Fruit fly (Drosophila melanogaster): ENCODE measurements around the gene OdsH.

OdsH gene

dm6 chrX:17844623-17845022 is 53.8 kb downstream of the OdsH start, which contains the start of the genes CG8142 and Ucp4A (continued):
- TF ChIP-seq CG10267 (tag; optimal IDR thresholded peaks at IDR 0.05) = peak; percentile 88
- TF ChIP-seq CG7928 (GFP tag; optimal IDR thresholded peaks at IDR 0.05) = peak; percentile 60
- no peak for TF ChIP-seq CG8478 (optimal IDR thresholded peaks at IDR 0.05)
- peak; percentile 87 for TF ChIP-seq trh (GFP tag; optimal IDR thresholded peaks at IDR 0.05)
- peak; percentile 73 for TF ChIP-seq bab2 (GFP tag; optimal IDR thresholded peaks at IDR 0.05)
- peak; percentile 96 for TF ChIP-seq ara (GFP tag; IDR thresholded peaks at IDR 0.05)
- peak; percentile 90 for TF ChIP-seq sug (tag; optimal IDR thresholded peaks at IDR 0.05)
- TF ChIP-seq odd (GFP tag; optimal IDR thresholded peaks at IDR 0.05) = peak; percentile 75
- no peak for TF ChIP-seq CG1832 (GFP tag; optimal IDR thresholded peaks at IDR 0.05)
- TF ChIP-seq knrl (GFP tag; IDR thresholded peaks at IDR 0.05; ENCODE audit: partially characterized antibody) = peak; percentile 53; the same call in 2 of the 3 replicates
- TF ChIP-seq sr (GFP tag; IDR thresholded peaks at IDR 0.05) = peak; percentile 43; the same call in 2 of the 3 replicates
- peak; percentile 92 for TF ChIP-seq CG14050 (GFP tag; IDR thresholded peaks at IDR 0.05)
- peak; percentile 93 for TF ChIP-seq Fer1 (GFP tag; optimal IDR thresholded peaks at IDR 0.05)
- TF ChIP-seq Neu2 (GFP tag; optimal IDR thresholded peaks at IDR 0.05; ENCODE audit: borderline replicate concordance) = no peak
- TF ChIP-seq CG8359 (GFP tag; optimal IDR thresholded peaks at IDR 0.05; ENCODE audit: borderline replicate concordance) = peak; percentile 53
- peak; percentile 91 for TF ChIP-seq CG18262 (tag; optimal IDR thresholded peaks at IDR 0.05)
- peak; percentile 62 for TF ChIP-seq zfh2 (GFP tag; optimal IDR thresholded peaks at IDR 0.05)
- peak; percentile 75 for TF ChIP-seq tup (GFP tag; optimal IDR thresholded peaks at IDR 0.05)
- TF ChIP-seq dm (GFP tag; optimal IDR thresholded peaks at IDR 0.05) = peak; percentile 26
- TF ChIP-seq Dref (GFP tag; IDR thresholded peaks at IDR 0.05) = peak; percentile 70
- peak; percentile 82 for TF ChIP-seq CG15011 (GFP tag; optimal IDR thresholded peaks at IDR 0.05)
- TF ChIP-seq CG34376 (GFP tag; optimal IDR thresholded peaks at IDR 0.05) = peak; percentile 75
- TF ChIP-seq lov (optimal IDR thresholded peaks at IDR 0.05) = no peak
- peak; percentile 78; the same call in 1 of the 3 replicates for TF ChIP-seq lov (GFP tag; IDR thresholded peaks at IDR 0.05)
- peak; percentile 94 for TF ChIP-seq CG13775 (GFP tag; optimal IDR thresholded peaks at IDR 0.05)
- TF ChIP-seq Chrac-16 (GFP tag; optimal IDR thresholded peaks at IDR 0.05) = peak; percentile 92
- TF ChIP-seq seq (GFP tag; IDR thresholded peaks at IDR 0.05) = peak; percentile 93
- TF ChIP-seq CG15696 (tag; optimal IDR thresholded peaks at IDR 0.05) = peak; percentile 94
- TF ChIP-seq NK7.1 (GFP tag; optimal IDR thresholded peaks at IDR 0.05) = no peak
- TF ChIP-seq HLH54F (GFP tag; optimal IDR thresholded peaks at IDR 0.05) = peak; percentile 54
- TF ChIP-seq CG14860 (GFP tag; IDR thresholded peaks at IDR 0.05; ENCODE audit: partially characterized antibody) = no peak
- no peak for TF ChIP-seq bbx (GFP tag; IDR thresholded peaks at IDR 0.05; ENCODE audit: partially characterized antibody)
- TF ChIP-seq CG9727 (GFP tag; optimal IDR thresholded peaks at IDR 0.05) = peak; percentile 93
- peak; percentile 90 for TF ChIP-seq CG12942 (GFP tag; optimal IDR thresholded peaks at IDR 0.05)
- peak; percentile 89 for TF ChIP-seq CG7357 (GFP tag; IDR thresholded peaks at IDR 0.05)
- TF ChIP-seq Fer3 (tag; optimal IDR thresholded peaks at IDR 0.05) = peak; percentile 92
- TF ChIP-seq Six4 (GFP tag; optimal IDR thresholded peaks at IDR 0.05) = peak; percentile 87
- peak; percentile 73 for TF ChIP-seq MTF-1 (GFP tag; optimal IDR thresholded peaks at IDR 0.05; ENCODE audit: borderline replicate concordance)
- no peak for TF ChIP-seq CG31365 (tag; optimal IDR thresholded peaks at IDR 0.05)
- TF ChIP-seq CG10431 (GFP tag; optimal IDR thresholded peaks at IDR 0.05) = peak; percentile 42
- no peak for TF ChIP-seq ERR (GFP tag; optimal IDR thresholded peaks at IDR 0.05)
- TF ChIP-seq btn (GFP tag; optimal IDR thresholded peaks at IDR 0.05) = no peak
- TF ChIP-seq Atf-2 (GFP tag; optimal IDR thresholded peaks at IDR 0.05) = peak; percentile 20
- TF ChIP-seq grn (GFP tag; optimal IDR thresholded peaks at IDR 0.05) = peak; percentile 19
- TF ChIP-seq CG31388 (GFP tag; optimal IDR thresholded peaks at IDR 0.05) = peak; percentile 83
- TF ChIP-seq hbn (GFP tag; IDR thresholded peaks at IDR 0.05; ENCODE audit: partially characterized antibody) = no peak
- peak; percentile 85 for TF ChIP-seq CG1024 (GFP tag; IDR thresholded peaks at IDR 0.05)
- peak; percentile 83 for TF ChIP-seq chm (GFP tag; IDR thresholded peaks at IDR 0.05)
- TF ChIP-seq Nf-YA (GFP tag; IDR thresholded peaks at IDR 0.05) = peak; percentile 91
- peak; percentile 83 for TF ChIP-seq Hsf (GFP tag; optimal IDR thresholded peaks at IDR 0.05)
- TF ChIP-seq Adf1 (GFP tag; IDR thresholded peaks at IDR 0.05) = peak; percentile 74
